Worm (Caenorhabditis elegans) whole organism, young adult: ENCODE measurements around the gene prk-2.
"Not testable (repeated sequence)": the region's sequence is repeated elsewhere in the genome, so short reads cannot be mapped to it uniquely, and the experiment has no call there.

Experiments
- C06A6.2 ChIP-seq: fragments of 200-800 bp; sonication (Bioruptor generic); conservative IDR thresholded peaks from 2 replicates; pipeline ENCODE4 v1.3.6; 2022; ENCODE audit warnings: missing genetic modification characterization, missing compliant biosample characterization
- F52B5.7 ChIP-seq: sonication (generic microtip); optimal IDR thresholded peaks from 2 replicates; lab custom pipeline; 2016; ENCODE audit warnings: mild to moderate bottlenecking, missing genetic modification characterization, missing compliant biosample characterization
- akir-1 ChIP-seq: fragments of 200-800 bp; sonication (Bioruptor generic); optimal IDR thresholded peaks from 2 replicates; lab custom pipeline; 2018; ENCODE audit warnings: mild to moderate bottlenecking, missing genetic modification characterization, moderate library complexity, missing compliant biosample characterization
- ama-1 ChIP-seq, 3 experiments: fragments of 150-350 bp in 1 of 3; sonication (generic microtip) in 2 of 3; optimal IDR thresholded peaks; 2 replicates each; lab custom pipeline; 2014 to 2018; ENCODE audit warnings: missing biosample characterization in 2 of 3, missing genetic modification characterization in 2 of 3, missing genetic modification reagents in 2 of 3
- ceh-40 ChIP-seq: fragments of 200-800 bp; sonication (Bioruptor generic); IDR thresholded peaks from 2 replicates; pipeline ENCODE4 v1.3.6; 2022; ENCODE audit warnings: missing genetic modification characterization, missing compliant biosample characterization
- dpl-1 ChIP-seq: fragments of 150-350 bp; optimal IDR thresholded peaks from 2 replicates; lab custom pipeline; 2014; ENCODE audit warnings: missing biosample characterization, missing genetic modification reagents, missing genetic modification characterization
- egl-18 ChIP-seq: fragments of 200-800 bp; sonication (Bioruptor generic); IDR thresholded peaks from 2 replicates; pipeline ENCODE4 v1.3.6; 2022; ENCODE audit warnings: missing genetic modification reagents, missing genetic modification characterization, missing compliant biosample characterization
- hlh-12 ChIP-seq: sonication (generic microtip); optimal IDR thresholded peaks from 2 replicates; lab custom pipeline; 2016; ENCODE audit warnings: missing genetic modification characterization, missing compliant biosample characterization
- nfya-1 ChIP-seq: sonication (generic microtip); optimal IDR thresholded peaks from 2 replicates; lab custom pipeline; 2017; ENCODE audit warnings: antibody characterized with exemption, missing compliant biosample characterization, missing genetic modification characterization, borderline replicate concordance; ENCODE audit not compliant: insufficient read depth
- snpc-3.4 ChIP-seq: sonication (generic microtip); optimal IDR thresholded peaks from 2 replicates; lab custom pipeline; 2017; ENCODE audit warnings: missing genetic modification characterization, mild to moderate bottlenecking, missing compliant biosample characterization, antibody characterized with exemption, moderate library complexity, missing genotype, missing genetic modification reagents

ce11 chrIII:3332736-3333135 is 37.3 kb downstream of the prk-2 start, which contains the start of gene Y53G8AR.1:
- not testable (repeated sequence) for TF ChIP-seq snpc-3.4; nfya-1 (tag; lab: Kevin White, UChicago); akir-1; ama-1 (optimal IDR thresholded peaks at IDR 0.05; lab: Kevin White, UChicago); ama-1 (GFP tag; optimal IDR thresholded peaks at IDR 0.05; lab: Kevin White, UChicago); dpl-1 (GFP tag; lab: Kevin White, UChicago); ceh-40 (GFP tag; lab: Robert Waterston, UW); hlh-12; egl-18; C06A6.2 (GFP tag; lab: Robert Waterston, UW); F52B5.7
